Worm (Caenorhabditis elegans) whole organism, midembryonic: ENCODE measurements around the gene spt-4.

ENCODE experiments used
- T22C8.4 ChIP-seq: fragments of 200-800 bp; sonication (Bioruptor generic); IDR thresholded peaks from 2 replicates; pipeline ENCODE4 v1.3.6; 2022; ENCODE audit warnings: missing genetic modification characterization, missing compliant biosample characterization
- cog-1 ChIP-seq: sonication (generic microtip); optimal IDR thresholded peaks from 2 replicates; lab custom pipeline; 2016; ENCODE audit warnings: missing genetic modification characterization, missing compliant biosample characterization
- flt-1 ChIP-seq: fragments of 200-800 bp; sonication (Bioruptor generic); IDR thresholded peaks from 2 replicates; pipeline ENCODE4 v1.3.6; 2022; ENCODE audit warnings: missing genetic modification characterization, missing compliant biosample characterization
- klf-2 ChIP-seq: fragments of 200-800 bp; sonication (Bioruptor generic); conservative IDR thresholded peaks from 2 replicates; pipeline ENCODE4 v1.3.6; 2022; ENCODE audit warnings: missing genetic modification reagents, missing genetic modification characterization, missing compliant biosample characterization
- med-1 ChIP-seq: sonication (generic microtip); optimal IDR thresholded peaks from 2 replicates; lab custom pipeline; 2017; ENCODE audit warnings: missing genetic modification characterization, mild to moderate bottlenecking, missing compliant biosample characterization, antibody characterized with exemption, missing genetic modification reagents; ENCODE audit not compliant: insufficient read depth
- ref-1 ChIP-seq: fragments of 200-800 bp; sonication (Bioruptor generic); conservative IDR thresholded peaks from 2 replicates; pipeline ENCODE4 v1.3.6; 2022; ENCODE audit warnings: missing genetic modification reagents, missing genetic modification characterization, missing compliant biosample characterization
- tab-1 ChIP-seq: fragments of 200-800 bp; sonication (Bioruptor generic); IDR thresholded peaks from 2 replicates; pipeline ENCODE4 v1.3.6; 2022; ENCODE audit warnings: missing genetic modification characterization, missing compliant biosample characterization
- ztf-23 ChIP-seq: fragments of 200-800 bp; sonication (Bioruptor generic); IDR thresholded peaks from 2 replicates; pipeline ENCODE4 v1.3.6; 2022; ENCODE audit warnings: missing genetic modification reagents, missing genetic modification characterization, missing compliant biosample characterization
- ztf-29 ChIP-seq: fragments of 200-800 bp; sonication (Bioruptor generic); IDR thresholded peaks from 2 replicates; pipeline ENCODE4 v1.3.6; 2022; ENCODE audit warnings: missing genetic modification reagents, missing genetic modification characterization, missing compliant biosample characterization

DNA sequence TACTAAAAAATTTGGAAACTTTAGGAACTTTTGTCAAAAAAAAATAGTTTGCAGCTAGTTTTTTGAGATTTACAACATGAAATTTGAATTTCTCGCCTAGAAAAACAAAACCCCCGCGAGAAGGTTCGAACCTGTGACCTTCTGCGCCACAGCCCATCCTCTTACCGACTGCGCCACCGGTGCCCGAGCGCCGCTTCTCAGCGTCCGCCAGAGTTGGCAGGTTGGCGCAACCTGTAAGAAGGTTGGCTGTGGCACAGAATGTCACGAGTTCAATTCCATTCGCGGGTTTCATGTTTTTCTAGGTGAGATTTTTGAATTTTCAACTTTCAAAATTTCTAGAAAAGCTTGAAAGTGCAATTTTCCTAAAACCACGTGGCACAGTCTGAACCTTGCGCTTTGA lies 19.1 kb downstream of the spt-4 start:
- TF ChIP-seq T22C8.4 (GFP tag; lab: Robert Waterston, UW) (no peak), cog-1 (tag; lab: Kevin White, UChicago) (no peak), ztf-29 (GFP tag; lab: Robert Waterston, UW) (no peak), med-1 (no peak), klf-2 (GFP tag; lab: Robert Waterston, UW) (no peak), tab-1 (no peak), flt-1 (no peak), ref-1 (no peak), ztf-23 (GFP tag; lab: Robert Waterston, UW) (no peak)
